Fruit fly (Drosophila melanogaster) whole organism, embryonic: ENCODE results near the gene CG10413.

Experiments
- Atf3 ChIP-seq: fragments of 200-800 bp; sonication (Bioruptor generic); optimal IDR thresholded peaks from 3 replicates; lab custom pipeline; 2016; ENCODE audit warnings: missing biosample characterization, missing genetic modification characterization
- BtbVII ChIP-seq: fragments of 200-800 bp; sonication (Bioruptor generic); optimal IDR thresholded peaks from 3 replicates; lab custom pipeline; 2017; ENCODE audit warnings: missing biosample characterization, mild to moderate bottlenecking, missing genetic modification characterization
- CG10654 ChIP-seq: fragments of 200-800 bp; sonication (Bioruptor generic); optimal IDR thresholded peaks from 2 replicates; lab custom pipeline; 2016; ENCODE audit warnings: missing biosample characterization, missing genetic modification characterization
- CG11456 ChIP-seq: fragments of 200-800 bp; sonication (Bioruptor generic); IDR thresholded peaks from 3 replicates; pipeline ENCODE4 v1.3.6; 2022; ENCODE audit warnings: missing biosample characterization, missing genetic modification characterization
- CG11696 ChIP-seq: fragments of 200-800 bp; sonication (Bioruptor generic); IDR thresholded peaks from 2 replicates; pipeline ENCODE4 v1.3.6; 2022; ENCODE audit warnings: missing biosample characterization, missing genetic modification characterization
- CG13424 ChIP-seq: fragments of 200-800 bp; sonication (Bioruptor generic); optimal IDR thresholded peaks from 2 replicates; lab custom pipeline; 2019; ENCODE audit warnings: missing biosample characterization, mild to moderate bottlenecking, missing genetic modification characterization, moderate library complexity
- CG14667 ChIP-seq: fragments of 200-800 bp; sonication (Bioruptor generic); IDR thresholded peaks from 2 replicates; pipeline ENCODE4 v1.3.6; 2022; ENCODE audit warnings: missing biosample characterization, missing genetic modification characterization
- CG17829 ChIP-seq: fragments of 200-800 bp; optimal IDR thresholded peaks from 2 replicates; lab custom pipeline; 2019; ENCODE audit warnings: missing biosample characterization, mild to moderate bottlenecking, missing genetic modification characterization, moderate library complexity
- CG1832 ChIP-seq: fragments of 200-800 bp; sonication (Bioruptor generic); optimal IDR thresholded peaks from 2 replicates; lab custom pipeline; 2017; ENCODE audit warnings: missing biosample characterization, mild to moderate bottlenecking, missing genetic modification characterization, inconsistent platforms
- CG30431 ChIP-seq: fragments of 200-800 bp; sonication (Bioruptor generic); optimal IDR thresholded peaks from 2 replicates; lab custom pipeline; 2017; ENCODE audit warnings: missing biosample characterization, missing genetic modification characterization
- CG33557 ChIP-seq: fragments of 200-800 bp; sonication (Bioruptor generic); optimal IDR thresholded peaks from 2 replicates; lab custom pipeline; 2019; ENCODE audit warnings: missing biosample characterization, mild to moderate bottlenecking, missing genetic modification characterization, moderate library complexity
- CG3847 ChIP-seq: fragments of 200-800 bp; sonication (Bioruptor generic); IDR thresholded peaks from 2 replicates; pipeline ENCODE4 v1.3.6; 2022; ENCODE audit warnings: missing biosample characterization, missing genetic modification characterization
- CG6272 ChIP-seq: fragments of 200-800 bp; sonication (Bioruptor generic); IDR thresholded peaks from 2 replicates; pipeline ENCODE4 v1.3.6; 2022; ENCODE audit warnings: missing biosample characterization, missing genetic modification characterization
- CG6813 ChIP-seq: fragments of 200-800 bp; sonication (Bioruptor generic); optimal IDR thresholded peaks from 2 replicates; lab custom pipeline; 2017; ENCODE audit warnings: missing biosample characterization, missing genetic modification characterization, mild to moderate bottlenecking, moderate library complexity, missing genetic modification reagents
- CG8765 ChIP-seq: fragments of 200-800 bp; sonication (Bioruptor generic); IDR thresholded peaks from 2 replicates; pipeline ENCODE4 v1.3.6; 2022; ENCODE audit warnings: missing biosample characterization, missing genetic modification characterization
- CG9727 ChIP-seq: fragments of 200-800 bp; sonication (Bioruptor generic); optimal IDR thresholded peaks from 3 replicates; lab custom pipeline; 2017; ENCODE audit warnings: missing biosample characterization, mild to moderate bottlenecking, missing genetic modification characterization
- CoRest ChIP-seq: fragments of 200-800 bp; sonication (Bioruptor generic); optimal IDR thresholded peaks from 3 replicates; lab custom pipeline; 2018; ENCODE audit warnings: missing biosample characterization, mild to moderate bottlenecking, missing genetic modification characterization, moderate library complexity
- D ChIP-seq, 2 experiments: fragments of 200-800 bp in 1 of 2; fragments of >200 bp in 1 of 2; sonication (Bioruptor generic) in 1 of 2; optimal IDR thresholded peaks; 2 replicates in 1 of 2; 3 replicates in 1 of 2; lab custom pipeline; 2017; ENCODE audit warnings: mild to moderate bottlenecking in 1 of 2, missing biosample characterization in 1 of 2, missing genetic modification characterization in 1 of 2, missing genetic modification reagents in 1 of 2
- D19B ChIP-seq: fragments of 200-800 bp; sonication (Bioruptor generic); optimal IDR thresholded peaks from 2 replicates; lab custom pipeline; 2017; ENCODE audit warnings: missing biosample characterization, mild to moderate bottlenecking, missing genetic modification characterization
- Deaf1 ChIP-seq: fragments of 200-800 bp; optimal IDR thresholded peaks from 3 replicates; lab custom pipeline; 2019; ENCODE audit warnings: missing biosample characterization, mild to moderate bottlenecking, missing genetic modification characterization, moderate library complexity
- E2f2 ChIP-seq: fragments of 200-800 bp; sonication (Bioruptor generic); IDR thresholded peaks from 2 replicates; pipeline ENCODE4 v1.3.6; 2022; ENCODE audit warnings: missing biosample characterization, missing genetic modification characterization
- Eip74EF ChIP-seq, 2 experiments: fragments of 200-800 bp in 1 of 2; fragments of >200 bp in 1 of 2; sonication (Bioruptor generic) in 1 of 2; optimal IDR thresholded peaks; 2 replicates each; lab custom pipeline; 2017 to 2019; ENCODE audit warnings: missing biosample characterization in 2 of 2, missing genetic modification characterization in 2 of 2, mild to moderate bottlenecking in 1 of 2, moderate library complexity in 1 of 2
- Ets97D ChIP-seq: fragments of 200-800 bp; sonication (Bioruptor generic); optimal IDR thresholded peaks from 3 replicates; lab custom pipeline; 2016; ENCODE audit warnings: missing biosample characterization, missing genetic modification characterization
- HmgD ChIP-seq: fragments of 200-800 bp; sonication (Bioruptor generic); optimal IDR thresholded peaks from 3 replicates; lab custom pipeline; 2016; ENCODE audit warnings: missing biosample characterization, missing genetic modification characterization
- Hr3 ChIP-seq: fragments of 200-800 bp; sonication (Bioruptor generic); optimal IDR thresholded peaks from 3 replicates; lab custom pipeline; 2016; ENCODE audit warnings: missing biosample characterization, missing genetic modification characterization
- Kr ChIP-seq: fragments of 200-800 bp; sonication (Bioruptor generic); optimal IDR thresholded peaks from 2 replicates; lab custom pipeline; 2017; ENCODE audit warnings: missing biosample characterization, mild to moderate bottlenecking, missing genetic modification characterization
- MESR4 ChIP-seq: fragments of 200-800 bp; sonication (Bioruptor generic); optimal IDR thresholded peaks from 2 replicates; lab custom pipeline; 2018; ENCODE audit warnings: missing biosample characterization, mild to moderate bottlenecking, missing genetic modification characterization, moderate library complexity
- Med ChIP-seq: fragments of 200-800 bp; sonication (Bioruptor generic); peaks from one replicate; lab custom pipeline; 2016; ENCODE audit warnings: missing biosample characterization, missing genetic modification characterization, mild to moderate bottlenecking, inconsistent platforms, moderate library complexity
- Meics ChIP-seq: fragments of 200-800 bp; sonication (Bioruptor generic); optimal IDR thresholded peaks from 2 replicates; lab custom pipeline; 2017; ENCODE audit warnings: missing biosample characterization, mild to moderate bottlenecking, missing genetic modification characterization
- Neu2 ChIP-seq: fragments of 200-800 bp; sonication (Bioruptor generic); optimal IDR thresholded peaks from 3 replicates; lab custom pipeline; 2016; ENCODE audit warnings: missing biosample characterization, missing genetic modification characterization, borderline replicate concordance
- Sin3A ChIP-seq: fragments of >200 bp; optimal IDR thresholded peaks from 2 replicates; lab custom pipeline; 2018
- Six4 ChIP-seq: fragments of 200-800 bp; sonication (Bioruptor generic); optimal IDR thresholded peaks from 2 replicates; lab custom pipeline; 2016; ENCODE audit warnings: missing biosample characterization, missing genetic modification characterization
- Taf1 ChIP-seq: fragments of 200-800 bp; sonication (Bioruptor generic); IDR thresholded peaks from 2 replicates; pipeline ENCODE4 v1.3.6; 2022; ENCODE audit warnings: missing biosample characterization, missing genetic modification characterization
- Xrp1 ChIP-seq: fragments of 200-800 bp; sonication (Bioruptor generic); IDR thresholded peaks from 2 replicates; pipeline ENCODE4 v1.3.6; 2022; ENCODE audit warnings: missing biosample characterization, missing genetic modification characterization
- YL-1 ChIP-seq: fragments of 200-800 bp; sonication (Bioruptor generic); optimal IDR thresholded peaks from 3 replicates; lab custom pipeline; 2017; ENCODE audit warnings: missing biosample characterization, mild to moderate bottlenecking, missing genetic modification characterization
- ara ChIP-seq: fragments of 200-800 bp; sonication (Bioruptor generic); IDR thresholded peaks from 2 replicates; pipeline ENCODE4 v1.3.6; 2022; ENCODE audit warnings: missing biosample characterization, missing genetic modification characterization
- cato ChIP-seq: fragments of 200-800 bp; sonication (Bioruptor generic); optimal IDR thresholded peaks from 2 replicates; lab custom pipeline; 2016; ENCODE audit warnings: missing biosample characterization, missing genetic modification characterization, borderline replicate concordance
- ham ChIP-seq: fragments of 200-800 bp; sonication (Bioruptor generic); IDR thresholded peaks from 2 replicates; pipeline ENCODE4 v1.3.6; 2022; ENCODE audit warnings: missing biosample characterization, missing genetic modification characterization
- inv ChIP-seq: fragments of 200-800 bp; sonication (Bioruptor generic); IDR thresholded peaks from 2 replicates; pipeline ENCODE4 v1.3.6; 2022; ENCODE audit warnings: missing biosample characterization, missing genetic modification characterization; ENCODE audit not compliant: partially characterized antibody
- jigr1 ChIP-seq: fragments of 200-800 bp; sonication (Bioruptor generic); IDR thresholded peaks from 3 replicates; pipeline ENCODE4 v1.3.6; 2022; ENCODE audit warnings: missing biosample characterization, missing genetic modification characterization
- kni ChIP-seq: fragments of 200-800 bp; sonication (Bioruptor generic); optimal IDR thresholded peaks from 3 replicates; lab custom pipeline; 2017; ENCODE audit warnings: mild to moderate bottlenecking, missing biosample characterization, missing genetic modification reagents, missing genetic modification characterization
- nmo ChIP-seq: fragments of 200-800 bp; sonication (Bioruptor generic); optimal IDR thresholded peaks from 2 replicates; lab custom pipeline; 2018; ENCODE audit warnings: missing biosample characterization, mild to moderate bottlenecking, missing genetic modification characterization, moderate library complexity
- nom ChIP-seq: fragments of 200-800 bp; sonication (Bioruptor generic); optimal IDR thresholded peaks from 2 replicates; lab custom pipeline; 2017; ENCODE audit warnings: missing biosample characterization, missing genetic modification characterization, mild to moderate bottlenecking, moderate library complexity, missing genetic modification reagents
- p53 ChIP-seq: fragments of 200-800 bp; sonication (Bioruptor generic); optimal IDR thresholded peaks from 2 replicates; lab custom pipeline; 2016; ENCODE audit warnings: missing biosample characterization, missing genetic modification characterization
- pb ChIP-seq: fragments of 200-800 bp; sonication (Bioruptor generic); optimal IDR thresholded peaks from 3 replicates; lab custom pipeline; 2016; ENCODE audit warnings: missing biosample characterization, missing genetic modification characterization
- row ChIP-seq: fragments of 200-800 bp; sonication (Bioruptor generic); IDR thresholded peaks from 3 replicates; pipeline ENCODE4 v1.3.6; 2022; ENCODE audit warnings: missing biosample characterization, missing genetic modification characterization
- shn ChIP-seq: fragments of 200-800 bp; sonication (Bioruptor generic); optimal IDR thresholded peaks from 3 replicates; lab custom pipeline; 2016; ENCODE audit warnings: missing biosample characterization, missing genetic modification characterization
- sr ChIP-seq: fragments of 200-800 bp; sonication (Bioruptor generic); IDR thresholded peaks from 3 replicates; pipeline ENCODE4 v1.3.6; 2022; ENCODE audit warnings: missing biosample characterization, missing genetic modification characterization
- sug ChIP-seq: fragments of 200-800 bp; optimal IDR thresholded peaks from 2 replicates; lab custom pipeline; 2019; ENCODE audit warnings: missing biosample characterization, mild to moderate bottlenecking, missing genetic modification characterization, moderate library complexity
- vvl ChIP-seq: fragments of 200-800 bp; sonication (Bioruptor generic); IDR thresholded peaks from 2 replicates; pipeline ENCODE4 v1.3.6; 2022; ENCODE audit warnings: missing biosample characterization, missing genetic modification characterization
- yki ChIP-seq: fragments of >200 bp; optimal IDR thresholded peaks from 3 replicates; lab custom pipeline; 2018

The CG10413 gene

DNA sequence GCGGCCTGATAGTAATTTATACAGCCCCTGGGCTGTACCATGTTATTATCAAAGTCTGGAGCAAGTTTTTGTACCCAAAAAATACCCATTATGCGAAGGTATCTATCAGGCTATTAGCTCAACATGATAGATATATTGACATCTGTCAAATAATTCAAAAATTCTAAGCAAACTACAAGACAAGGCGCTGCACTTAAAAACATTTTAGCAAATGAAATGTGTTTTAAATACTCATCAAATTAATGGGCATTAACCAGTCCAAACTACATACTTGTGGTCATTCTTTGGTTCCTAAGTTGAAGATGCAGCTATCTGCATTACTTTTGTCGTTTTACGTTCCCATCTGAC is 48.3 kb upstream of the CG10413 start (continued):
- TF ChIP-seq shn (GFP tag; lab: Kevin White, UChicago) = no peak
- TF ChIP-seq CG14667 = peak; percentile 65
- TF ChIP-seq CG30431 (GFP tag; lab: Kevin White, UChicago) = no peak
- no peak for TF ChIP-seq cato (GFP tag; lab: Kevin White, UChicago)
- peak in 1 of 2 experiments; percentile 70 for TF ChIP-seq Eip74EF (GFP tag; optimal IDR thresholded peaks at IDR 0.05; lab: Kevin White, UChicago)
- TF ChIP-seq Med = peak; percentile 95
- peak; percentile 55; the same call in 1 of the 2 replicates for TF ChIP-seq CG8765 (GFP tag; lab: Robert Waterston, UW)
- no peak for TF ChIP-seq nom (GFP tag; lab: Kevin White, UChicago)
- no peak for TF ChIP-seq YL-1 (GFP tag; lab: Kevin White, UChicago)
- TF ChIP-seq ara = peak; percentile 91
- TF ChIP-seq p53 (GFP tag; lab: Kevin White, UChicago) = no peak
- no peak for TF ChIP-seq Taf1
- TF ChIP-seq Deaf1 (tag; lab: Kevin White, UChicago) = no peak
- peak; percentile 67 for TF ChIP-seq Six4 (GFP tag; lab: Kevin White, UChicago)
- TF ChIP-seq CoRest (tag; lab: Kevin White, UChicago) = peak; percentile 74
- TF ChIP-seq Atf3 (GFP tag; lab: Kevin White, UChicago) = peak; percentile 15
- TF ChIP-seq MESR4 (GFP tag; lab: Kevin White, UChicago) = no peak
- peak; percentile 52 for TF ChIP-seq Neu2 (GFP tag; lab: Kevin White, UChicago)
- TF ChIP-seq CG6272 = peak; percentile 47
- peak; percentile 91 for TF ChIP-seq D19B (GFP tag; lab: Kevin White, UChicago)
- TF ChIP-seq inv = no peak
- TF ChIP-seq Ets97D (GFP tag; lab: Kevin White, UChicago) = peak; percentile 36
- peak; percentile 56 for TF ChIP-seq CG6813 (GFP tag; lab: Kevin White, UChicago)
- TF ChIP-seq CG17829 (tag; lab: Kevin White, UChicago) = peak; percentile 86
- no peak for TF ChIP-seq kni (GFP tag; lab: Kevin White, UChicago)
- TF ChIP-seq E2f2 (GFP tag; lab: Robert Waterston, UW) = no peak
- TF ChIP-seq ham (GFP tag; lab: Robert Waterston, UW) = no peak
- TF ChIP-seq Xrp1 (GFP tag; lab: Robert Waterston, UW) = peak; percentile 92
- TF ChIP-seq CG3847 (GFP tag; lab: Robert Waterston, UW) = peak; percentile 29; the same call in 1 of the 2 replicates
- no peak for TF ChIP-seq CG33557 (GFP tag; lab: Kevin White, UChicago)
- peak; percentile 9 for TF ChIP-seq BtbVII (GFP tag; lab: Kevin White, UChicago)
- TF ChIP-seq vvl (GFP tag; lab: Robert Waterston, UW) = peak; percentile 91
- TF ChIP-seq nmo (GFP tag; lab: Kevin White, UChicago) = peak; percentile 90
- TF ChIP-seq HmgD = no peak
- peak; percentile 61 for TF ChIP-seq CG10654 (GFP tag; lab: Kevin White, UChicago)
- peak; percentile 44 for TF ChIP-seq Meics (GFP tag; lab: Kevin White, UChicago)
- TF ChIP-seq Hr3 (GFP tag; lab: Kevin White, UChicago) = peak; percentile 17
- no peak for TF ChIP-seq sr (GFP tag; lab: Robert Waterston, UW)
- TF ChIP-seq jigr1 (GFP tag; lab: Robert Waterston, UW) = no peak
- TF ChIP-seq row = peak; percentile 71
- TF ChIP-seq CG13424 (tag; lab: Kevin White, UChicago) = peak; percentile 39
- TF ChIP-seq CG9727 (GFP tag; lab: Kevin White, UChicago) = peak; percentile 79
- peak; percentile 60; the same call in 1 of the 2 replicates for TF ChIP-seq CG11696 (GFP tag; lab: Robert Waterston, UW)
- peak; percentile 71; the same call in 2 of the 3 replicates for TF ChIP-seq CG11456
- TF ChIP-seq pb (GFP tag; lab: Kevin White, UChicago) = peak; percentile 40
- TF ChIP-seq sug (tag; lab: Kevin White, UChicago) = no peak
- no peak for TF ChIP-seq Kr (GFP tag; lab: Kevin White, UChicago)
- TF ChIP-seq yki (lab: Kevin White, UChicago) = no peak
- TF ChIP-seq Sin3A (lab: Kevin White, UChicago) = no peak
- no peak for TF ChIP-seq D (optimal IDR thresholded peaks at IDR 0.05; lab: Kevin White, UChicago)
- TF ChIP-seq D (GFP tag; optimal IDR thresholded peaks at IDR 0.05; lab: Kevin White, UChicago) = peak; percentile 78
- TF ChIP-seq CG1832 (GFP tag; lab: Kevin White, UChicago) = no peak
